Worm (Caenorhabditis elegans) whole organism, L4/young adult: ENCODE measurements around the gene C33H5.16.

Experiments
- W03F9.2 ChIP-seq: fragments of 150-350 bp; optimal IDR thresholded peaks from 2 replicates; lab custom pipeline; 2014; ENCODE audit warnings: missing biosample characterization, missing genetic modification characterization
- dao-5 ChIP-seq: sonication (generic microtip); optimal IDR thresholded peaks from 2 replicates; lab custom pipeline; 2016; ENCODE audit warnings: missing genotype, missing genetic modification characterization, moderate library complexity, missing compliant biosample characterization
- him-1 ChIP-seq: sonication (generic microtip); optimal IDR thresholded peaks from 2 replicates; lab custom pipeline; 2016; ENCODE audit warnings: missing genotype, missing genetic modification reagents, missing genetic modification characterization, missing compliant biosample characterization

DNA sequence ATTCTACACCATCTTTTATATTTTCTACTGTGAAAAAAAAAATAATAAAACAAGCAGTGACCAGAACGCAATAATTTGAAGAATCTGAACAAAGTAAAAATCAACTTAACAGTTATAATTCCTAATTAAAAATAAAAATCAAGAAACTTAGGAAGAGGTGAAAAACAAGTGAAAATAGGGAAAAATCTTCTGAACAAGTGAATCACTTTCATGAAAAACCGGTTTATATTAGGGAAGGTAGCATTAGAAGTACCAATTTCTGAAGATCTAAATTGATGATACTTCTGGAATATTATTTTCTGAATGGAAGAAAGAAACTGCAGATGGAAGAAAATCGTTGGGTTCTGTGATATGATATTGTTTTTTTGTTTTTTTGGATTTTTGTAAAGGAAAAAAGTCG, 33.3 kb upstream of the C33H5.16 start:
- TF ChIP-seq W03F9.2 (no peak), dao-5 (tag; lab: Kevin White, UChicago) (no peak), him-1 (tag; lab: Kevin White, UChicago) (no peak)
